Fruit fly (Drosophila melanogaster): ENCODE data around the gene CG5854.

The CG5854 gene

DNA sequence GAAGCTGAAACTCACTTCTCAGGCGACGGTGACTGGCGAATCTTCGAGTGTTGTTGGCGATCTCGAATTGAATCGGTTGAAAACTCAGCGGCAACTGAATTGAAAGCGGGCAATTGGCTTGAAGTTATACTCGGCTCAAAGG is 14.5 kb downstream of the CG5854 start, which contains the start of gene CG12268:
CG12268 (minus strand) TSS at position 101 of the 142 bp plus-strand sequence.
- TF ChIP-seq pho (GFP tag; optimal IDR thresholded peaks at IDR 0.05) (no peak), CG3726 (GFP tag; IDR thresholded peaks at IDR 0.05) (no peak), Lhr (GFP tag; optimal IDR thresholded peaks at IDR 0.05) (no peak), CG34376 (GFP tag; optimal IDR thresholded peaks at IDR 0.05) (no peak), zen (tag; optimal IDR thresholded peaks at IDR 0.05) (no peak), Rx (GFP tag; IDR thresholded peaks at IDR 0.05) (no peak), CG18619 (GFP tag; optimal IDR thresholded peaks at IDR 0.05) (no peak), CG12236 (GFP tag; optimal IDR thresholded peaks at IDR 0.05) (no peak), slbo (GFP tag; IDR thresholded peaks at IDR 0.05) (no peak), CG14014 (GFP tag; IDR thresholded peaks at IDR 0.05) (no peak)

dm6 chr3R:23948466-23949413 is 15.0 kb downstream of the CG5854 start:
- TF ChIP-seq slbo (GFP tag; IDR thresholded peaks at IDR 0.05) = 0 out of 2 replicates have a peak, but pooled peaks have one; percentile 29
- no peak for TF ChIP-seq CG2889 (GFP tag; IDR thresholded peaks at IDR 0.05)
- TF ChIP-seq CG34422 (GFP tag; IDR thresholded peaks at IDR 0.05) = no peak
- no peak for TF ChIP-seq CG4730 (GFP tag; IDR thresholded peaks at IDR 0.05)
- no peak for TF ChIP-seq ase (GFP tag; IDR thresholded peaks at IDR 0.05)
- TF ChIP-seq Drgx (GFP tag; IDR thresholded peaks at IDR 0.05) = peak; percentile 56; the same call in 1 of the 2 replicates
- peak; percentile 20 for TF ChIP-seq cg (GFP tag; optimal IDR thresholded peaks at IDR 0.05)
- peak; percentile 86 for TF ChIP-seq nom (GFP tag; optimal IDR thresholded peaks at IDR 0.05)
- 0 out of 2 replicates have a peak, but pooled peaks have one; percentile 19 for TF ChIP-seq CG3847 (GFP tag; IDR thresholded peaks at IDR 0.05)
- TF ChIP-seq Adf1 (GFP tag; IDR thresholded peaks at IDR 0.05) = peak; percentile 29; the same call in 1 of the 2 replicates
- no peak for TF ChIP-seq jing (GFP tag; optimal IDR thresholded peaks at IDR 0.05)
- no peak for TF ChIP-seq usp (GFP tag; optimal IDR thresholded peaks at IDR 0.05)
- TF ChIP-seq lbe (GFP tag; optimal IDR thresholded peaks at IDR 0.05) = peak; percentile 87
- no peak for TF ChIP-seq CG9609 (GFP tag; optimal IDR thresholded peaks at IDR 0.05)
- 0 out of 3 replicates have a peak, but pooled peaks have one; percentile 18 for TF ChIP-seq gce (GFP tag; IDR thresholded peaks at IDR 0.05)
- TF ChIP-seq CG9727 (GFP tag; optimal IDR thresholded peaks at IDR 0.05) = no peak
- no peak for TF ChIP-seq Fer3 (tag; optimal IDR thresholded peaks at IDR 0.05)
- TF ChIP-seq bsh (GFP tag; optimal IDR thresholded peaks at IDR 0.05) = peak in 1 of 2 experiments; percentile 82
- TF ChIP-seq corto (GFP tag; optimal IDR thresholded peaks at IDR 0.05) = peak; percentile 85

- no peak for TF ChIP-seq CG12155 (GFP tag; optimal IDR thresholded peaks at IDR 0.05)
- TF ChIP-seq CG8290 (GFP tag; optimal IDR thresholded peaks at IDR 0.05) = no peak
- TF ChIP-seq CG8290 (tag; optimal IDR thresholded peaks at IDR 0.05) = no peak
- peak in 1 of 2 experiments; percentile 49 for TF ChIP-seq crp (GFP tag; optimal IDR thresholded peaks at IDR 0.05)
- no peak for TF ChIP-seq kah (GFP tag; optimal IDR thresholded peaks at IDR 0.05)
- no peak for TF ChIP-seq schlank (tag; optimal IDR thresholded peaks at IDR 0.05)
- no peak for TF ChIP-seq ase (GFP tag; IDR thresholded peaks at IDR 0.05)
- TF ChIP-seq CG7271 (tag; optimal IDR thresholded peaks at IDR 0.05) = no peak
- no peak for TF ChIP-seq Dad (GFP tag; optimal IDR thresholded peaks at IDR 0.05)
- no peak for TF ChIP-seq CG10654 (GFP tag; optimal IDR thresholded peaks at IDR 0.05)
- 0 out of 3 replicates have a peak, but pooled peaks have one; percentile 17 for TF ChIP-seq ci (GFP tag; IDR thresholded peaks at IDR 0.05)
- no peak for TF ChIP-seq CG33213 (GFP tag; optimal IDR thresholded peaks at IDR 0.05)
- TF ChIP-seq jigr1 (GFP tag; IDR thresholded peaks at IDR 0.05) = no peak
- no peak for TF ChIP-seq CG7963 (GFP tag; IDR thresholded peaks at IDR 0.05; ENCODE audit: partially characterized antibody)
- TF ChIP-seq ro (GFP tag; IDR thresholded peaks at IDR 0.05) = no peak
- TF ChIP-seq CG12744 (GFP tag; optimal IDR thresholded peaks at IDR 0.05) = no peak
- TF ChIP-seq CG30403 (GFP tag; optimal IDR thresholded peaks at IDR 0.05) = no peak
- TF ChIP-seq Adf1 (GFP tag; IDR thresholded peaks at IDR 0.05) = no peak
- TF ChIP-seq bbx (GFP tag; IDR thresholded peaks at IDR 0.05; ENCODE audit: partially characterized antibody) = 0 out of 2 replicates have a peak, but pooled peaks have one; percentile 18
- TF ChIP-seq CG13287 (GFP tag; IDR thresholded peaks at IDR 0.05; ENCODE audit: partially characterized antibody) = no peak
- no peak for TF ChIP-seq fd64A (GFP tag; optimal IDR thresholded peaks at IDR 0.05)
- no peak for TF ChIP-seq al (GFP tag; IDR thresholded peaks at IDR 0.05)
- no peak for TF ChIP-seq fru (optimal IDR thresholded peaks at IDR 0.05)
These were observed 21.7 kb downstream of the CG5854 start for dm6 chr3R:23955380-23955779.
